Fruit fly (Drosophila melanogaster) whole organism, adult: ENCODE results near the gene Deaf1.

Experiments
- CG11617 ChIP-seq: fragments of 200-800 bp; sonication (Bioruptor generic); optimal IDR thresholded peaks from 2 replicates; lab custom pipeline; 2017; ENCODE audit warnings: mild to moderate bottlenecking, missing biosample characterization, missing genetic modification reagents, missing genetic modification characterization
- CG12768 ChIP-seq: fragments of 200-800 bp; sonication (Bioruptor generic); optimal IDR thresholded peaks from 2 replicates; lab custom pipeline; 2017; ENCODE audit warnings: missing biosample characterization, missing genetic modification characterization, mild to moderate bottlenecking, moderate library complexity, missing genetic modification reagents
- CG14711 ChIP-seq: fragments of 200-800 bp; sonication (Bioruptor generic); optimal IDR thresholded peaks from 2 replicates; lab custom pipeline; 2018; ENCODE audit warnings: missing biosample characterization, mild to moderate bottlenecking, missing genetic modification characterization, moderate library complexity
- CG1620 ChIP-seq: fragments of 200-800 bp; sonication (Bioruptor generic); optimal IDR thresholded peaks from 2 replicates; lab custom pipeline; 2016; ENCODE audit warnings: missing biosample characterization, missing genetic modification characterization
- CG33017 ChIP-seq: fragments of 200-800 bp; sonication (Bioruptor generic); optimal IDR thresholded peaks from 2 replicates; lab custom pipeline; 2018; ENCODE audit warnings: missing biosample characterization, mild to moderate bottlenecking, missing genetic modification characterization, moderate library complexity
- CG5204 ChIP-seq: fragments of 200-800 bp; sonication (Bioruptor generic); optimal IDR thresholded peaks from 2 replicates; lab custom pipeline; 2016; ENCODE audit warnings: missing biosample characterization, missing genetic modification characterization
- CG7045 ChIP-seq: fragments of 200-800 bp; sonication (Bioruptor generic); optimal IDR thresholded peaks from 2 replicates; lab custom pipeline; 2017; ENCODE audit warnings: missing biosample characterization, mild to moderate bottlenecking, missing genetic modification characterization
- CG7101 ChIP-seq: fragments of 200-800 bp; sonication (Bioruptor generic); optimal IDR thresholded peaks from 2 replicates; lab custom pipeline; 2018; ENCODE audit warnings: missing biosample characterization, mild to moderate bottlenecking, missing genetic modification characterization, moderate library complexity
- Clk ChIP-seq: fragments of 200-800 bp; sonication (Bioruptor generic); optimal IDR thresholded peaks from 2 replicates; lab custom pipeline; 2017; ENCODE audit warnings: missing biosample characterization, missing genetic modification characterization
- Crg-1 ChIP-seq: fragments of 200-800 bp; sonication (Bioruptor generic); optimal IDR thresholded peaks from 2 replicates; lab custom pipeline; 2016; ENCODE audit warnings: missing biosample characterization, missing genetic modification characterization
- Hr96 ChIP-seq: fragments of 200-800 bp; sonication (Bioruptor generic); optimal IDR thresholded peaks from 2 replicates; lab custom pipeline; 2016; ENCODE audit warnings: missing biosample characterization, missing genetic modification characterization
- Mnt ChIP-seq: fragments of 200-800 bp; sonication (Bioruptor generic); optimal IDR thresholded peaks from 2 replicates; lab custom pipeline; 2016; ENCODE audit warnings: missing biosample characterization, mild to moderate bottlenecking, missing genetic modification characterization
- bab1 ChIP-seq: fragments of 200-800 bp; sonication (Bioruptor generic); optimal IDR thresholded peaks from 3 replicates; lab custom pipeline; 2019; ENCODE audit warnings: missing biosample characterization, mild to moderate bottlenecking, missing genetic modification characterization, moderate library complexity
- cic ChIP-seq: fragments of 200-800 bp; sonication (Bioruptor generic); optimal IDR thresholded peaks from 2 replicates; lab custom pipeline; 2017; ENCODE audit warnings: missing biosample characterization, mild to moderate bottlenecking, missing genetic modification characterization, moderate library complexity
- cnc ChIP-seq, 2 experiments: fragments of >200 bp; optimal IDR thresholded peaks; 2 replicates each; lab custom pipeline; 2017
- kay ChIP-seq: fragments of 200-800 bp; sonication (Bioruptor generic); peaks from one replicate; lab custom pipeline; 2016; ENCODE audit warnings: missing biosample characterization, missing genetic modification characterization, borderline replicate concordance
- ovo ChIP-seq: fragments of 200-800 bp; sonication (Bioruptor generic); optimal IDR thresholded peaks from 2 replicates; lab custom pipeline; 2016; ENCODE audit warnings: missing biosample characterization, missing genetic modification characterization
- pad ChIP-seq: fragments of 200-800 bp; sonication (Bioruptor generic); optimal IDR thresholded peaks from 3 replicates; lab custom pipeline; 2017; ENCODE audit warnings: missing biosample characterization, missing genetic modification characterization, mild to moderate bottlenecking, moderate library complexity, missing genetic modification reagents
- tj ChIP-seq: fragments of 200-800 bp; sonication (Bioruptor generic); optimal IDR thresholded peaks from 3 replicates; lab custom pipeline; 2017; ENCODE audit warnings: missing biosample characterization, mild to moderate bottlenecking, missing genetic modification characterization, moderate library complexity
- toe ChIP-seq: fragments of 200-800 bp; sonication (Bioruptor generic); optimal IDR thresholded peaks from 2 replicates; lab custom pipeline; 2016; ENCODE audit warnings: missing biosample characterization, missing genetic modification characterization

Deaf1 gene

DNA sequence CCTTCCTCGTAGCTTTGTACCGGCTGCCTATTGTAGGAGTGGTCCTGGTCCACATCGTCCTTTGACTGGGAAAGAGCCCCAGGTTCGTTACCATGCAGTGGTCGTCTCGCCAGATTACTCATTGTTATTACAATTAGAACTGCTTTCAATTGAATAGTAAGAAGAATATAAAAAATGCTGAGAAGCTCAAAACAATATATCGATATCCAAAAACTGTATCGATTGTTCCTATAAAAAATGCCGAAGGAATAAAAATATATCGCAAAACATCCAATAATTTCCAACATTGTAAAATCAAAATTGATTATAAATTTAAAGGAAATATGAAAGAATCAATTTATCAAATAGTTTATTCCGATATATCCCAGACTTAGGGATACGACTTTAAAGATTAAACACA is 13.1 kb upstream of the Deaf1 start, which contains the start of the genes TORIP and Ccdc58:
Gene TORIP (minus strand): TSS at position 173 of the 400 bp plus-strand sequence.
Gene Ccdc58 (plus strand): TSS at position 274 of the 400 bp plus-strand sequence.
- TF ChIP-seq CG1620 (GFP tag; lab: Kevin White, UChicago): no peak
- no peak for TF ChIP-seq kay (GFP tag; lab: Kevin White, UChicago)
- no peak for TF ChIP-seq CG11617 (GFP tag; lab: Kevin White, UChicago)
- no peak for TF ChIP-seq Mnt (GFP tag; lab: Kevin White, UChicago)
- no peak for TF ChIP-seq toe (GFP tag; lab: Kevin White, UChicago)
- peak; percentile 75 for TF ChIP-seq tj
- TF ChIP-seq CG5204: no peak

DNA sequence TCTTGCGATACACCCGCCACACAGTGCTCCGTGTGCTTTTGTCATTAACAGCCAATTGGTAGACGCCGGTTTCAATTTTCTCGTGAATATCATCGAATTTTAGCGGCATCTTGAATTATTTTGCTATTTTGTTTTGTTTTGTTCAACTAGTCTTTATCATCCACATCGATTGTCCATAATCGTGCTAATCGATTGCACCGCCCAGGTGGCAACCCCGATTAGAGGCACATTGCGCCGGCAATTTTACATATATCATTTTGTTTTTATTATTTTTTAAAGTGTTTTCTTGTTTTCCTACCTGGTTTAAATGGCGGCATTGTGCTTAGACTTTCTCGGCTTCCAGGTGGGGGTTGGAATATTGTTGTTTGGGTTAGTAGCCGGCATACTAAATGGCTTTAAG is 12.1 kb upstream of the Deaf1 start, which contains the start of gene CG34116:
Gene CG34116 (minus strand): TSS at position 142 of the 400 bp plus-strand sequence.
- TF ChIP-seq CG14711 (tag; lab: Kevin White, UChicago) (no peak), bab1 (GFP tag; lab: Kevin White, UChicago) (peak; percentile 24), Mnt (GFP tag; lab: Kevin White, UChicago) (peak; percentile 18), CG11617 (GFP tag; lab: Kevin White, UChicago) (no peak)

DNA sequence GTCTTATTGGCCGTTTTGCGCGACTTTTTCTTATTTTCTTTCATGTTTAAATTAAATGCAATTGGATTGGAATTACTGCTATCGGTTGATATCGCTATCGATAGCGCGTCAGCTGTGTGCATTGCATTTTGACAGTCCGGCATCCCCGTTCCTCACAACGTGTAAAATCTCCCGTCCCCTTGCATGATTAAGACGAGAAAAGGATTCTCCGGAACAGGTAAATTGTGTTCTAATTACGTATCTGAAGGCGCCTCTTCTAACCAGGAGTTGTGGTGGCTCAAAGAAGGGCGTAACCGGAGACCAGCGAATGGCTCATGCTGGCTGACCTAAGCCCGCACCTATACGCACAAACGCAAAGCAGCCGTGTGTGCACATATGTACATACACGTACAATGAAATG is 10.9 kb upstream of the Deaf1 start, which contains the start of the genes CG14104 and Kap-alpha1:
Gene CG14104 (minus strand): TSS at position 97 of the 400 bp plus-strand sequence.
Gene Kap-alpha1 (plus strand): TSS at position 130 of the 400 bp plus-strand sequence.
- TF ChIP-seq CG7045 (GFP tag; lab: Kevin White, UChicago) (no peak), CG33017 (tag; lab: Kevin White, UChicago) (no peak), CG12768 (GFP tag; lab: Kevin White, UChicago) (no peak), cnc (optimal IDR thresholded peaks at IDR 0.05; lab: Kevin White, UChicago) (no peak), CG14711 (tag; lab: Kevin White, UChicago) (no peak), CG1620 (GFP tag; lab: Kevin White, UChicago) (no peak), CG7101 (tag; lab: Kevin White, UChicago) (no peak), Mnt (GFP tag; lab: Kevin White, UChicago) (peak; percentile 76), pad (GFP tag; lab: Kevin White, UChicago) (no peak), Hr96 (GFP tag; lab: Kevin White, UChicago) (no peak), cic (GFP tag; lab: Kevin White, UChicago) (peak; percentile 8), ovo (GFP tag; lab: Kevin White, UChicago) (no peak), CG5204 (no peak), bab1 (GFP tag; lab: Kevin White, UChicago) (peak; percentile 9), toe (GFP tag; lab: Kevin White, UChicago) (no peak), Crg-1 (GFP tag; lab: Kevin White, UChicago) (peak; percentile 26), CG11617 (GFP tag; lab: Kevin White, UChicago) (peak; percentile 7), Clk (GFP tag; lab: Kevin White, UChicago) (no peak), kay (GFP tag; lab: Kevin White, UChicago) (no peak), tj (peak; percentile 42)

DNA sequence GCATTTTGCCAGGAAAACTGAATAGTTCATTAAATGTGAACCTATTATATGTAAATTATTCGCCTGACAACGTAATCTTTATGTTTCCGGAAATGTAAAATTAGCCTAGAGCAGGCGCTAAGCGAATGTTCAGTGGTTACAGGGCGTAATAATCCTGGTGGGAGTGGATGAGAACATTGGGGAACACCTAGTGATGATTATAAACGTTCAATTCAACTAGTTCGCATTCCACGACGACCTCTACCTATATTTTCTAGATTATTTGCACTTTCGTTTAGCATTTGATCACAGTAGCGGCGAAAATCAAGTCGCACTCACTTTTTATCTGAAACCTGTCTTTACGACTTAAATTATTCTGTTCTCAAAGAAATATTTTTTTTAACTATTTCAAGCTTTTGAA is 10.5 kb upstream of the Deaf1 start:
- no peak for TF ChIP-seq CG11617 (GFP tag; lab: Kevin White, UChicago)
- no peak for TF ChIP-seq tj
- TF ChIP-seq Clk (GFP tag; lab: Kevin White, UChicago): no peak
- TF ChIP-seq CG5204: no peak
- TF ChIP-seq CG14711 (tag; lab: Kevin White, UChicago): no peak
- TF ChIP-seq cnc (optimal IDR thresholded peaks at IDR 0.05; lab: Kevin White, UChicago): no peak
- no peak for TF ChIP-seq Hr96 (GFP tag; lab: Kevin White, UChicago)
- TF ChIP-seq CG7045 (GFP tag; lab: Kevin White, UChicago): no peak
- no peak for TF ChIP-seq kay (GFP tag; lab: Kevin White, UChicago)
- TF ChIP-seq ovo (GFP tag; lab: Kevin White, UChicago): no peak
- no peak for TF ChIP-seq toe (GFP tag; lab: Kevin White, UChicago)
- TF ChIP-seq Mnt (GFP tag; lab: Kevin White, UChicago): no peak
- TF ChIP-seq CG7101 (tag; lab: Kevin White, UChicago): no peak

DNA sequence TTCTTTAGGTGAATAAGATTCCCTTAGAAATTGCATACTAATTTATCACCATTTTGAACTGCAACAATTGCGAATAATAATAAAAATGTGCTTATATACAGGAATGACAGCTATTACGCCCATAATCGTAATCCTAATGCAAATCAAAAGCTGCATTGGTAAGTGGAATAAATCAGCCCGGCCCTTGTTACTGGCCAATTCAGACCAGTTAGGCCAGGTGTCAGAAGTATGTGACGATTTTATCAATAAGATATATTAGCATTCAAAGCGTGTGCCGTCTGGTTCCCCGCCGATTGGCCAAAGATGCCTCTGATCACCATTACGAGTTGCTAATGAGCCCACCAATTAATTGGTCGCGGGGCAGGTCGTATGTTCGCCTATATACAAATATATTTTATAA is 5.5 kb upstream of the Deaf1 start:
- TF ChIP-seq CG1620 (GFP tag; lab: Kevin White, UChicago): no peak
- TF ChIP-seq toe (GFP tag; lab: Kevin White, UChicago): no peak
- TF ChIP-seq ovo (GFP tag; lab: Kevin White, UChicago): no peak
- no peak for TF ChIP-seq Crg-1 (GFP tag; lab: Kevin White, UChicago)
- TF ChIP-seq CG12768 (GFP tag; lab: Kevin White, UChicago): no peak
- TF ChIP-seq Hr96 (GFP tag; lab: Kevin White, UChicago): no peak
- no peak for TF ChIP-seq CG14711 (tag; lab: Kevin White, UChicago)
- no peak for TF ChIP-seq cnc (optimal IDR thresholded peaks at IDR 0.05; lab: Kevin White, UChicago)
- no peak for TF ChIP-seq tj
- TF ChIP-seq CG11617 (GFP tag; lab: Kevin White, UChicago): no peak
- TF ChIP-seq CG7045 (GFP tag; lab: Kevin White, UChicago): no peak
- no peak for TF ChIP-seq pad (GFP tag; lab: Kevin White, UChicago)
- no peak for TF ChIP-seq Mnt (GFP tag; lab: Kevin White, UChicago)
